Fruit fly (Drosophila melanogaster) whole organism, embryonic: Measurements from ENCODE around the gene CG13896.

Source experiments
- CG9797 ChIP-seq: fragments of 200-800 bp; sonication (Bioruptor generic); optimal IDR thresholded peaks from 3 replicates; lab custom pipeline; 2018; ENCODE audit warnings: missing biosample characterization, mild to moderate bottlenecking, missing genetic modification characterization
- sima ChIP-seq: fragments of 200-800 bp; sonication (Bioruptor generic); optimal IDR thresholded peaks from 2 replicates; lab custom pipeline; 2016; ENCODE audit warnings: missing biosample characterization, missing genetic modification characterization

dm6 chr3L:732290-732954 lies 20.8 kb upstream of the CG13896 start:
- TF ChIP-seq CG9797 (GFP tag; lab: Kevin White, UChicago) (no peak), sima (GFP tag; lab: Kevin White, UChicago) (no peak)
